Fruit fly (Drosophila melanogaster) whole organism: ENCODE data around the gene Mnt.
A peak's percentile ranks its signal among the peaks of the same experiment; 100 is the strongest.

Source experiments
- CG8478 ChIP-seq: fragments of >200 bp; optimal IDR thresholded peaks from 2 replicates; lab custom pipeline; 2018; ENCODE audit warnings: inconsistent platforms
- Dll ChIP-seq: fragments of >200 bp; optimal IDR thresholded peaks from 2 replicates; lab custom pipeline; 2017
- EcR ChIP-seq, 2 experiments: fragments of >200 bp; optimal IDR thresholded peaks; 2 replicates each; lab custom pipeline; 2017; ENCODE audit warnings: missing biosample characterization in 2 of 2, missing genetic modification characterization in 2 of 2, missing genetic modification reagents in 2 of 2
- pan ChIP-seq: fragments of >200 bp; optimal IDR thresholded peaks from 2 replicates; lab custom pipeline; 2017
- psq ChIP-seq: fragments of >200 bp; optimal IDR thresholded peaks from 2 replicates; lab custom pipeline; 2017
- usp ChIP-seq: fragments of >200 bp; optimal IDR thresholded peaks from 2 replicates; lab custom pipeline; 2017; ENCODE audit warnings: missing biosample characterization, missing genetic modification characterization, mixed read lengths

Gene Mnt

DNA sequence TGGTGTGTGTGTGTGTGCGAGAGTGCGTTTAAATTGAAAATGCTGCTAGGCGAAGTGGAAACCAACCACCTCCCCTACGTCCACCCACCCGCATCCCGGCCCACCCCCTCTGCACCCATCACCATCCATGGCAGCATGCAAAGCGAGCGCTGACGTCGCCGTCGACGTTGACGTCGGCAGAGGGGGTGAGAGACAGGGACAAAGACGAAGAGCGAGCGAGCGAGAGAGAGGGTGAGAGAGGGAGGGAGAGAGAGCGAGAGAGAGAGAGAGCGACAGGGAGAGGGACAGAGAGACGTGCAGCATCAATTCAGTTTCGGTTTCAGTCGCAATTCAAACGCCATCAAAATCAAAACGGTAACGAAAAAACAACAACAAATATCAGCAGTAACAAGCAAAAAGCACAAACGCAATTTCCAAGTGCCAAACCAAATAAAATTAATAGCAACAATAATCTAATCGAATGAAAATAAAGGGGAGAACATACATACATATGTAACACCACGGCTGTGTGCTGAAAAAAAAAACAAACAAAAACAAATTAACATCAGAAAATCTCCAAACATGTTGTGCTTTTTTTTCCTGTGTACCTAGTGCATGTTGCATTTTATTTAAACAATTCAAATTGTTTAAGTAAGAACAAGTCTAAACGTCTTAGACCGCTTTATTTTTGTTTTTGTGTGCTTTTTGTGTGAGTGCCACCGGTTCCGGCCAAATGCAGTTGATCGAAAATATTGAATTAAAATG is 77.3 kb downstream of the Mnt start:
- no peak for TF ChIP-seq usp (GFP tag; lab: Kevin White, UChicago)
- peak; percentile 17 for TF ChIP-seq CG8478 (lab: Kevin White, UChicago)
- peak; percentile 95 for TF ChIP-seq Dll (lab: Kevin White, UChicago)

- TF ChIP-seq CG8478 (lab: Kevin White, UChicago): no peak
- no peak for TF ChIP-seq EcR (GFP tag; optimal IDR thresholded peaks at IDR 0.05; lab: Kevin White, UChicago)
- no peak for TF ChIP-seq pan (lab: Kevin White, UChicago)
- TF ChIP-seq psq (lab: Kevin White, UChicago): no peak
- TF ChIP-seq Dll (lab: Kevin White, UChicago): no peak
- no peak for TF ChIP-seq usp (GFP tag; lab: Kevin White, UChicago)
Measured at dm6 chrX:3750232-3751075, 78.9 kb downstream of the Mnt start.
